Fruit fly (Drosophila melanogaster): ENCODE measurements around the gene CstF50.

Gene CstF50

dm6 chr3R:31704524-31705215 is 32.1 kb downstream of the CstF50 start:
- TF ChIP-seq EcR (GFP tag; optimal IDR thresholded peaks at IDR 0.05) (peak in 1 of 2 experiments; percentile 16), usp (GFP tag; optimal IDR thresholded peaks at IDR 0.05) (no peak)

dm6 chr3R:31703370-31703769 is 33.4 kb downstream of the CstF50 start:
- TF ChIP-seq EcR (GFP tag; optimal IDR thresholded peaks at IDR 0.05) (peak in 1 of 2 experiments; percentile 38), Dll (optimal IDR thresholded peaks at IDR 0.05) (no peak), usp (GFP tag; optimal IDR thresholded peaks at IDR 0.05) (no peak), psq (optimal IDR thresholded peaks at IDR 0.05) (no peak), pan (optimal IDR thresholded peaks at IDR 0.05) (no peak)

- TF ChIP-seq pan (optimal IDR thresholded peaks at IDR 0.05) (no peak), EcR (GFP tag; optimal IDR thresholded peaks at IDR 0.05) (no peak), Dll (optimal IDR thresholded peaks at IDR 0.05) (no peak), usp (GFP tag; optimal IDR thresholded peaks at IDR 0.05) (no peak), CG8478 (optimal IDR thresholded peaks at IDR 0.05) (no peak), psq (optimal IDR thresholded peaks at IDR 0.05) (no peak)
Observed at dm6 chr3R:31701934-31702333, 34.8 kb downstream of the CstF50 start.

dm6 chr3R:31700212-31700611 is 36.6 kb downstream of the CstF50 start:
- TF ChIP-seq psq (optimal IDR thresholded peaks at IDR 0.05) = no peak
- no peak for TF ChIP-seq CG8478 (optimal IDR thresholded peaks at IDR 0.05)
- no peak for TF ChIP-seq pan (optimal IDR thresholded peaks at IDR 0.05)
- no peak for TF ChIP-seq usp (GFP tag; optimal IDR thresholded peaks at IDR 0.05)
- no peak for TF ChIP-seq Dll (optimal IDR thresholded peaks at IDR 0.05)
- peak in 1 of 2 experiments; percentile 94 for TF ChIP-seq EcR (GFP tag; optimal IDR thresholded peaks at IDR 0.05)

dm6 chr3R:31698143-31698776 is 38.5 kb downstream of the CstF50 start:
- no peak for TF ChIP-seq usp (GFP tag; optimal IDR thresholded peaks at IDR 0.05)
- TF ChIP-seq CG8478 (optimal IDR thresholded peaks at IDR 0.05) = no peak

dm6 chr3R:31697606-31698005 is 39.2 kb downstream of the CstF50 start:
- no peak for TF ChIP-seq psq (optimal IDR thresholded peaks at IDR 0.05)

dm6 chr3R:31696664-31697063 is 40.1 kb downstream of the CstF50 start:
- TF ChIP-seq CG8478 (optimal IDR thresholded peaks at IDR 0.05) = no peak
- no peak for TF ChIP-seq usp (GFP tag; optimal IDR thresholded peaks at IDR 0.05)
- no peak for TF ChIP-seq Dll (optimal IDR thresholded peaks at IDR 0.05)
- no peak for TF ChIP-seq EcR (GFP tag; optimal IDR thresholded peaks at IDR 0.05)
- no peak for TF ChIP-seq pan (optimal IDR thresholded peaks at IDR 0.05)
- no peak for TF ChIP-seq psq (optimal IDR thresholded peaks at IDR 0.05)

dm6 chr3R:31690439-31690838 is 46.3 kb downstream of the CstF50 start:
- no peak for TF ChIP-seq CG8478 (optimal IDR thresholded peaks at IDR 0.05)
- TF ChIP-seq EcR (GFP tag; optimal IDR thresholded peaks at IDR 0.05) = peak in 1 of 2 experiments; percentile 76
- TF ChIP-seq psq (optimal IDR thresholded peaks at IDR 0.05) = no peak

- TF ChIP-seq Dll (optimal IDR thresholded peaks at IDR 0.05) (no peak), CG8478 (optimal IDR thresholded peaks at IDR 0.05) (no peak), pan (optimal IDR thresholded peaks at IDR 0.05) (no peak), EcR (GFP tag; optimal IDR thresholded peaks at IDR 0.05) (no peak), psq (optimal IDR thresholded peaks at IDR 0.05) (no peak), usp (GFP tag; optimal IDR thresholded peaks at IDR 0.05) (no peak)
Observed at dm6 chr3R:31689727-31690126, 47.0 kb downstream of the CstF50 start.

- no peak for TF ChIP-seq psq (optimal IDR thresholded peaks at IDR 0.05)
- TF ChIP-seq pan (optimal IDR thresholded peaks at IDR 0.05) = no peak
- peak; percentile 90 for TF ChIP-seq Dll (optimal IDR thresholded peaks at IDR 0.05)
- TF ChIP-seq CG8478 (optimal IDR thresholded peaks at IDR 0.05) = no peak
- peak in 1 of 2 experiments; percentile 90 for TF ChIP-seq EcR (GFP tag; optimal IDR thresholded peaks at IDR 0.05)
- TF ChIP-seq usp (GFP tag; optimal IDR thresholded peaks at IDR 0.05) = no peak
Observed at dm6 chr3R:31688671-31689642, 47.8 kb downstream of the CstF50 start.

dm6 chr3R:31687782-31688181 is 49.0 kb downstream of the CstF50 start:
- TF ChIP-seq pan (optimal IDR thresholded peaks at IDR 0.05) = no peak
- TF ChIP-seq CG8478 (optimal IDR thresholded peaks at IDR 0.05) = no peak
- TF ChIP-seq EcR (GFP tag; optimal IDR thresholded peaks at IDR 0.05) = no peak
- no peak for TF ChIP-seq Dll (optimal IDR thresholded peaks at IDR 0.05)
- TF ChIP-seq usp (GFP tag; optimal IDR thresholded peaks at IDR 0.05) = no peak
- no peak for TF ChIP-seq psq (optimal IDR thresholded peaks at IDR 0.05)

- peak; percentile 83 to 90 for TF ChIP-seq EcR (GFP tag; optimal IDR thresholded peaks at IDR 0.05)
- no peak for TF ChIP-seq psq (optimal IDR thresholded peaks at IDR 0.05)
Observed at dm6 chr3R:31686692-31687351, 49.9 kb downstream of the CstF50 start.
